Fruit fly (Drosophila melanogaster): ENCODE measurements around the gene Ten-m.

- TF ChIP-seq h (GFP tag; optimal IDR thresholded peaks at IDR 0.05): no peak
- TF ChIP-seq Abd-B (GFP tag; optimal IDR thresholded peaks at IDR 0.05): no peak
- no peak for TF ChIP-seq dl (GFP tag; optimal IDR thresholded peaks at IDR 0.05; ENCODE audit: insufficient read depth in 1 of 2, partially characterized antibody in 2 of 2)
- no peak for TF ChIP-seq fru (GFP tag; optimal IDR thresholded peaks at IDR 0.05)
- TF ChIP-seq Rel (GFP tag; optimal IDR thresholded peaks at IDR 0.05): no peak
- TF ChIP-seq Rel (tag; optimal IDR thresholded peaks at IDR 0.05): no peak
- TF ChIP-seq Myc (optimal IDR thresholded peaks at IDR 0.05): no peak
- no peak for TF ChIP-seq CG9705 (GFP tag; optimal IDR thresholded peaks at IDR 0.05)
- no peak for TF ChIP-seq tai (GFP tag; optimal IDR thresholded peaks at IDR 0.05)
- TF ChIP-seq dsf (GFP tag; optimal IDR thresholded peaks at IDR 0.05; ENCODE audit: borderline replicate concordance): no peak
- no peak for TF ChIP-seq dmrt93B (GFP tag; optimal IDR thresholded peaks at IDR 0.05)
- no peak for TF ChIP-seq N (GFP tag; optimal IDR thresholded peaks at IDR 0.05)
Observed at dm6 chr3L:22454368-22454767, 46.7 kb upstream of the Ten-m start, which contains the start of gene CG11449.
